Worm (Caenorhabditis elegans): Measurements from ENCODE around the gene Y73C8C.3.

DNA sequence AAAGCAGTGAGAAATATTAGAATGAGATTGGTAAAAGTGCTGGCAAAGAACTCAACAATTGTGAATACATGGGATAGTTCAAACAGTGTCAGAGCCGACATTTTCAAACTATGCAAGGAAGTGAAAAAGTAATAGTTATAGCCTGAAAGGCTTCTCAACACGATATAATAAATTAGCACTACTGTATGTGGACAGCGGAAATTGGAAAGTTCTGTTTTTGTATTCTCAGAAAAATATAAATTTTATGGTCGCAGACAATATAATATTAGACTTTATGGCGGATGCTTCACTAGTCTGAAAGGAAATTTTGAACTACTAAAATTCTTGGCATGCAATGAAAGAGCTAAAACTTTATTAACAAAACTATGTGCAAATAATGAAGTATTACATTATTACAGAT lies 9.3 kb upstream of the Y73C8C.3 start, which contains the start of gene str-69:
- TF ChIP-seq mdl-1 (tag; optimal IDR thresholded peaks at IDR 0.05): no peak
- TF ChIP-seq skn-1 (tag; optimal IDR thresholded peaks at IDR 0.05): no peak
- no peak for TF ChIP-seq ama-1 (optimal IDR thresholded peaks at IDR 0.05)
- TF ChIP-seq lsy-2 (tag; optimal IDR thresholded peaks at IDR 0.05): no peak
- no peak for TF ChIP-seq nhr-25 (tag; optimal IDR thresholded peaks at IDR 0.05)
- no peak for TF ChIP-seq blmp-1 (tag; optimal IDR thresholded peaks at IDR 0.05; ENCODE audit: insufficient read depth)
- TF ChIP-seq lin-13 (GFP tag; optimal IDR thresholded peaks at IDR 0.05): no peak
- no peak for TF ChIP-seq R02D3.7 (tag; optimal IDR thresholded peaks at IDR 0.05)
- no peak for TF ChIP-seq zag-1 (tag; optimal IDR thresholded peaks at IDR 0.05)
- TF ChIP-seq ztf-11 (tag; optimal IDR thresholded peaks at IDR 0.05): no peak
- no peak for TF ChIP-seq nhr-23 (tag; optimal IDR thresholded peaks at IDR 0.05)
- no peak for TF ChIP-seq elt-3 (tag; optimal IDR thresholded peaks at IDR 0.05)
- TF ChIP-seq snpc-4 (tag; optimal IDR thresholded peaks at IDR 0.05): no peak
- no peak for TF ChIP-seq crh-2 (tag; optimal IDR thresholded peaks at IDR 0.05)

Data from whole organism, L2 larva.